Worm (Caenorhabditis elegans): ENCODE data around the gene kcc-2.

ce11 chrIV:6013853-6014252 lies 26.9 kb upstream of the kcc-2 start:
- TF ChIP-seq lin-15B (tag; optimal IDR thresholded peaks at IDR 0.05) = no peak
- no peak for TF ChIP-seq sox-4 (tag; optimal IDR thresholded peaks at IDR 0.05)
- no peak for TF ChIP-seq fkh-8 (tag; optimal IDR thresholded peaks at IDR 0.05)
- TF ChIP-seq mab-9 (GFP tag; IDR thresholded peaks at IDR 0.05) = no peak
- TF ChIP-seq nhr-77 (tag; optimal IDR thresholded peaks at IDR 0.05) = no peak
- TF ChIP-seq C04F5.9 (tag; optimal IDR thresholded peaks at IDR 0.05) = no peak
- TF ChIP-seq lin-35 (GFP tag; optimal IDR thresholded peaks at IDR 0.05) = no peak
- TF ChIP-seq sup-37 (GFP tag; optimal IDR thresholded peaks at IDR 0.05) = no peak
- no peak for TF ChIP-seq egl-13 (tag; optimal IDR thresholded peaks at IDR 0.05)
- no peak for TF ChIP-seq skn-1 (tag; optimal IDR thresholded peaks at IDR 0.05)

Measured in whole organism, L1 larva.